Fruit fly (Drosophila melanogaster): Measurements from ENCODE around the gene Set.
A peak's percentile ranks its signal among the peaks of the same experiment; 100 is the strongest.

The Set gene

dm6 chr3R:15268426-15268825 is 5.1 kb downstream of the Set start, which contains the start of the genes CG14864 and Zip88E (continued):
- peak; percentile 73 for TF ChIP-seq Dp (GFP tag; optimal IDR thresholded peaks at IDR 0.05)
- TF ChIP-seq CG10431 (GFP tag; optimal IDR thresholded peaks at IDR 0.05), result no peak
- TF ChIP-seq CG11085 (GFP tag; IDR thresholded peaks at IDR 0.05), result no peak
- peak; percentile 77 for TF ChIP-seq CG9797 (GFP tag; optimal IDR thresholded peaks at IDR 0.05)
- no peak for TF ChIP-seq Optix (GFP tag; IDR thresholded peaks at IDR 0.05)
- no peak for TF ChIP-seq CG7839 (tag; optimal IDR thresholded peaks at IDR 0.05)
- peak; percentile 95 for TF ChIP-seq Myb (GFP tag; optimal IDR thresholded peaks at IDR 0.05)

- TF ChIP-seq CG16779 (GFP tag; IDR thresholded peaks at IDR 0.05), result no peak
- TF ChIP-seq abd-A (tag; optimal IDR thresholded peaks at IDR 0.05), result no peak
- peak; percentile 71 for TF ChIP-seq kah (GFP tag; optimal IDR thresholded peaks at IDR 0.05)
- no peak for TF ChIP-seq Dbx (GFP tag; IDR thresholded peaks at IDR 0.05)
- no peak for TF ChIP-seq Bdp1 (GFP tag; optimal IDR thresholded peaks at IDR 0.05)
- TF ChIP-seq CG34224 (GFP tag; IDR thresholded peaks at IDR 0.05; ENCODE audit: partially characterized antibody), result 0 out of 3 replicates have a peak, but pooled peaks have one; percentile 27
- no peak for TF ChIP-seq MBD-R2 (GFP tag; IDR thresholded peaks at IDR 0.05)
- no peak for TF ChIP-seq CG6765 (GFP tag; optimal IDR thresholded peaks at IDR 0.05)
- TF ChIP-seq dmrt99B (tag; optimal IDR thresholded peaks at IDR 0.05), result no peak
- no peak for TF ChIP-seq Lhr (GFP tag; optimal IDR thresholded peaks at IDR 0.05)
These were observed 5.5 kb downstream of the Set start for dm6 chr3R:15268856-15269255.

DNA sequence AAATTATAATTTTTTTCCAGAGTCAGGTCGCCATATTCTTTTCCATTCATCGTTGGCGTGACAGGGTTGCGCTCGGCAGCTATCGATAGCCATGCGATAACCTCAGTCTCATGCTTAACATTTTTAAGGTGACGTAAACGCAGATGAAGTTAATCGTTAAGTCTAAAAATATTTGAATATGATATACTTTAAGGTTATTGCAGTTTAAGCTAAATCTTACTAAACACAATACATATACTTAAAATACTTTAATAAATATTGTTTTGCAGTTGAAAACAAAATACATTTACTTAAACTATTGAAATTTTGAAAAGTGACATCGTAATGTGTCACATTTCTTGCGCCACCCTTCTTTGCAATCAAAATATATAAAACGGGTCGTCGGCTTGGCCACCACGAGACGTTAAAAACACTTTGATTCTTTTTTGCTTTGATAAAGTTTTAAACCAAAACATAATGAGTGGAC is 11.8 kb downstream of the Set start, which contains the start of the genes Cp190 and CG4338:
TSS of gene Cp190 (minus strand) at position 84 of the 466 bp plus-strand sequence.
TSS of gene CG4338 (plus strand) at position 365 of the 466 bp plus-strand sequence.
- TF ChIP-seq slp2 (GFP tag; optimal IDR thresholded peaks at IDR 0.05), result peak; percentile 75
- peak; percentile 69; the same call in 2 of the 3 replicates for TF ChIP-seq Optix (GFP tag; IDR thresholded peaks at IDR 0.05)
- peak; percentile 96 for TF ChIP-seq danr (GFP tag; IDR thresholded peaks at IDR 0.05)
- peak; percentile 97 for TF ChIP-seq odd (GFP tag; optimal IDR thresholded peaks at IDR 0.05)
- TF ChIP-seq CG18476 (GFP tag; optimal IDR thresholded peaks at IDR 0.05), result peak; percentile 98
- TF ChIP-seq klu (GFP tag; IDR thresholded peaks at IDR 0.05), result peak; percentile 96
- TF ChIP-seq CG9215 (GFP tag; IDR thresholded peaks at IDR 0.05), result peak; percentile 97
- TF ChIP-seq wor (GFP tag; IDR thresholded peaks at IDR 0.05), result peak; percentile 95
- peak; percentile 71 for TF ChIP-seq crol (GFP tag; IDR thresholded peaks at IDR 0.05)
- TF ChIP-seq chm (GFP tag; IDR thresholded peaks at IDR 0.05), result peak; percentile 93
- TF ChIP-seq Nf-YC (tag; optimal IDR thresholded peaks at IDR 0.05), result peak; percentile 94
- peak; percentile 90 for TF ChIP-seq Oaz (GFP tag; IDR thresholded peaks at IDR 0.05)
- peak; percentile 94 for TF ChIP-seq Dref (GFP tag; IDR thresholded peaks at IDR 0.05)
- TF ChIP-seq CG9727 (GFP tag; optimal IDR thresholded peaks at IDR 0.05), result peak; percentile 99
- TF ChIP-seq Chrac-16 (GFP tag; optimal IDR thresholded peaks at IDR 0.05), result peak; percentile 98
- TF ChIP-seq Taf1 (GFP tag; IDR thresholded peaks at IDR 0.05), result peak; percentile 91
- peak; percentile 61; the same call in 1 of the 2 replicates for TF ChIP-seq dati (GFP tag; IDR thresholded peaks at IDR 0.05)
- TF ChIP-seq mirr (GFP tag; optimal IDR thresholded peaks at IDR 0.05), result peak; percentile 97
- TF ChIP-seq CG4617 (GFP tag; optimal IDR thresholded peaks at IDR 0.05; ENCODE audit: borderline replicate concordance), result peak; percentile 98
- peak; percentile 58 for TF ChIP-seq hbn (GFP tag; IDR thresholded peaks at IDR 0.05; ENCODE audit: partially characterized antibody)
- peak; percentile 88 for TF ChIP-seq CG6654 (GFP tag; optimal IDR thresholded peaks at IDR 0.05)
- peak; percentile 98 for TF ChIP-seq CG4424 (GFP tag; optimal IDR thresholded peaks at IDR 0.05)
- peak; percentile 99 for TF ChIP-seq Ets65A (GFP tag)
- peak; percentile 92 for TF ChIP-seq zfh2 (GFP tag; optimal IDR thresholded peaks at IDR 0.05)
- peak; percentile 100 for TF ChIP-seq CoRest (tag; optimal IDR thresholded peaks at IDR 0.05)
- TF ChIP-seq CG2889 (GFP tag; IDR thresholded peaks at IDR 0.05), result peak; percentile 94
- TF ChIP-seq scrt (GFP tag; optimal IDR thresholded peaks at IDR 0.05), result peak; percentile 93
- peak; percentile 86 for TF ChIP-seq CG17802 (tag; optimal IDR thresholded peaks at IDR 0.05)
- TF ChIP-seq CG11456 (GFP tag; IDR thresholded peaks at IDR 0.05), result peak; percentile 95
- peak; percentile 98 for TF ChIP-seq CG18619 (GFP tag; optimal IDR thresholded peaks at IDR 0.05)
- TF ChIP-seq CG9797 (GFP tag; optimal IDR thresholded peaks at IDR 0.05), result peak; percentile 71
- TF ChIP-seq CG8924 (tag; optimal IDR thresholded peaks at IDR 0.05), result peak; percentile 99
- TF ChIP-seq CG12155 (GFP tag; optimal IDR thresholded peaks at IDR 0.05), result peak; percentile 97

All from whole organism, embryonic.